Worm (Caenorhabditis elegans) whole organism, L1 larva: ENCODE measurements around the gene F45E1.5.

Experiments
- C16A3.4 ChIP-seq: fragments of 150-350 bp; optimal IDR thresholded peaks from 2 replicates; lab custom pipeline; 2014; ENCODE audit warnings: missing biosample characterization, missing genetic modification characterization
- F16B12.6 ChIP-seq: fragments of 150-350 bp; optimal IDR thresholded peaks from 2 replicates; lab custom pipeline; 2014; ENCODE audit warnings: missing biosample characterization, missing genetic modification characterization
- alr-1 ChIP-seq: fragments of 200-800 bp; sonication (Bioruptor generic); optimal IDR thresholded peaks from 2 replicates; lab custom pipeline; 2018; ENCODE audit warnings: borderline replicate concordance, mild to moderate bottlenecking, missing genetic modification characterization, missing compliant biosample characterization
- aly-2 ChIP-seq: fragments of 150-350 bp; optimal IDR thresholded peaks from 2 replicates; lab custom pipeline; 2014; ENCODE audit warnings: missing biosample characterization, missing genetic modification characterization
- ama-1 ChIP-seq: fragments of 150-350 bp; optimal IDR thresholded peaks from 2 replicates; lab custom pipeline; 2014
- blmp-1 ChIP-seq: fragments of 150-350 bp; optimal IDR thresholded peaks from 2 replicates; lab custom pipeline; 2014; ENCODE audit warnings: missing biosample characterization, missing genetic modification characterization
- ceh-8 ChIP-seq: fragments of 200-800 bp; sonication (Bioruptor generic); optimal IDR thresholded peaks from 2 replicates; lab custom pipeline; 2018; ENCODE audit warnings: mild to moderate bottlenecking, missing genetic modification characterization, moderate library complexity, missing compliant biosample characterization
- ces-1 ChIP-seq: fragments of 150-350 bp; optimal IDR thresholded peaks from 2 replicates; lab custom pipeline; 2014; ENCODE audit warnings: missing biosample characterization, missing genetic modification reagents, missing genetic modification characterization
- efl-1 ChIP-seq, 4 experiments: fragments of 150-350 bp; optimal IDR thresholded peaks in 3 of 4; peaks in 1 of 4; 1 replicate in 1 of 4; 2 replicates in 3 of 4; lab custom pipeline; 2014; ENCODE audit warnings: missing biosample characterization in 2 of 4, missing genetic modification characterization in 2 of 4, missing genetic modification reagents in 2 of 4
- elt-3 ChIP-seq, 6 experiments: fragments of 150-350 bp in 1 of 6; sonication (generic microtip); optimal IDR thresholded peaks; 2 replicates each; lab custom pipeline; 2017 to 2018; ENCODE audit warnings: missing biosample characterization in 6 of 6, missing genetic modification characterization in 6 of 6, inconsistent platforms in 1 of 6
- fkh-4 ChIP-seq: sonication (generic microtip); optimal IDR thresholded peaks from 2 replicates; lab custom pipeline; 2016; ENCODE audit warnings: missing compliant biosample characterization, missing genetic modification characterization, borderline replicate concordance
- fos-1 ChIP-seq: fragments of 150-350 bp; optimal IDR thresholded peaks from 2 replicates; lab custom pipeline; 2014; ENCODE audit warnings: missing biosample characterization, missing genetic modification characterization
- isw-1 ChIP-seq: fragments of 200-800 bp; sonication (Bioruptor generic); IDR thresholded peaks from 2 replicates; pipeline ENCODE4 v1.3.6; 2022; ENCODE audit warnings: missing genetic modification characterization, missing compliant biosample characterization
- lin-13 ChIP-seq: fragments of 150-350 bp; optimal IDR thresholded peaks from 2 replicates; lab custom pipeline; 2014; ENCODE audit warnings: missing biosample characterization, missing genetic modification reagents, missing genetic modification characterization
- lin-35 ChIP-seq, 2 experiments: fragments of 150-350 bp; optimal IDR thresholded peaks; 2 replicates each; lab custom pipeline; 2014; ENCODE audit warnings: missing biosample characterization in 2 of 2, missing genetic modification characterization in 2 of 2, missing genetic modification reagents in 2 of 2
- lin-39 ChIP-seq: fragments of 150-350 bp; optimal IDR thresholded peaks from 2 replicates; lab custom pipeline; 2014; ENCODE audit warnings: missing biosample characterization, missing genetic modification reagents, missing genetic modification characterization
- mab-9 ChIP-seq: fragments of 200-800 bp; sonication (Bioruptor generic); IDR thresholded peaks from 2 replicates; pipeline ENCODE4 v1.3.6; 2022; ENCODE audit warnings: missing genetic modification reagents, missing genetic modification characterization, missing compliant biosample characterization
- mdl-1 ChIP-seq, 2 experiments: fragments of 150-350 bp; optimal IDR thresholded peaks; 2 replicates each; lab custom pipeline; 2014 to 2017; ENCODE audit warnings: missing biosample characterization in 2 of 2, missing genetic modification characterization in 2 of 2, inconsistent platforms in 1 of 2
- mef-2 ChIP-seq: fragments of 150-350 bp; optimal IDR thresholded peaks from 2 replicates; lab custom pipeline; 2014; ENCODE audit warnings: missing biosample characterization, missing genetic modification characterization
- nhr-11 ChIP-seq: fragments of 150-350 bp; optimal IDR thresholded peaks from 2 replicates; lab custom pipeline; 2014; ENCODE audit warnings: missing biosample characterization, missing genetic modification characterization
- nhr-12 ChIP-seq: sonication (generic microtip); optimal IDR thresholded peaks from 2 replicates; lab custom pipeline; 2017; ENCODE audit warnings: missing biosample characterization, missing genetic modification characterization
- nhr-19 ChIP-seq: fragments of 200-800 bp; sonication (Bioruptor generic); conservative IDR thresholded peaks from 2 replicates; pipeline ENCODE4 v1.3.6; 2022; ENCODE audit warnings: missing genetic modification characterization, missing compliant biosample characterization
- nhr-20 ChIP-seq: sonication (generic microtip); optimal IDR thresholded peaks from 2 replicates; lab custom pipeline; 2016; ENCODE audit warnings: mild to moderate bottlenecking, missing genetic modification characterization, missing compliant biosample characterization
- nhr-237 ChIP-seq: fragments of 150-350 bp; optimal IDR thresholded peaks from 2 replicates; lab custom pipeline; 2014; ENCODE audit warnings: missing biosample characterization, missing genetic modification characterization
- nhr-28 ChIP-seq: fragments of 150-350 bp; optimal IDR thresholded peaks from 2 replicates; lab custom pipeline; 2014; ENCODE audit warnings: missing biosample characterization, missing genetic modification characterization
- nhr-71 ChIP-seq: sonication (generic microtip); optimal IDR thresholded peaks from 2 replicates; lab custom pipeline; 2016; ENCODE audit warnings: mild to moderate bottlenecking, missing genetic modification characterization, moderate library complexity, missing compliant biosample characterization
- nhr-76 ChIP-seq: sonication (generic microtip); optimal IDR thresholded peaks from 2 replicates; lab custom pipeline; 2017; ENCODE audit warnings: missing biosample characterization, missing genetic modification characterization
- nhr-85 ChIP-seq: sonication (generic microtip); peaks from one replicate; lab custom pipeline; 2016; ENCODE audit warnings: missing genetic modification characterization, inconsistent platforms, missing compliant biosample characterization
- pax-3 ChIP-seq: fragments of 200-800 bp; sonication (Bioruptor generic); optimal IDR thresholded peaks from 2 replicates; lab custom pipeline; 2018; ENCODE audit warnings: mild to moderate bottlenecking, missing genetic modification characterization, moderate library complexity, missing compliant biosample characterization
- pqm-1 ChIP-seq: sonication (generic microtip); optimal IDR thresholded peaks from 3 replicates; lab custom pipeline; 2017; ENCODE audit warnings: missing biosample characterization, missing genetic modification characterization
- rnt-1 ChIP-seq: sonication (generic microtip); optimal IDR thresholded peaks from 2 replicates; lab custom pipeline; 2016; ENCODE audit warnings: mild to moderate bottlenecking, missing genetic modification characterization, moderate library complexity, missing compliant biosample characterization
- skn-1 ChIP-seq: fragments of 150-350 bp; optimal IDR thresholded peaks from 2 replicates; lab custom pipeline; 2014; ENCODE audit warnings: missing biosample characterization, missing genetic modification characterization
- snpc-4 ChIP-seq: fragments of 150-350 bp; optimal IDR thresholded peaks from 2 replicates; lab custom pipeline; 2014; ENCODE audit warnings: missing biosample characterization, missing genetic modification characterization
- snu-23 ChIP-seq: sonication (generic microtip); optimal IDR thresholded peaks from 2 replicates; lab custom pipeline; 2016; ENCODE audit warnings: missing genetic modification characterization, missing compliant biosample characterization
- sox-4 ChIP-seq: sonication (generic microtip); optimal IDR thresholded peaks from 2 replicates; lab custom pipeline; 2016; ENCODE audit warnings: missing genetic modification characterization, missing compliant biosample characterization
- sptf-1 ChIP-seq: fragments of 150-350 bp; optimal IDR thresholded peaks from 2 replicates; lab custom pipeline; 2014; ENCODE audit warnings: missing biosample characterization, missing genetic modification characterization
- swsn-7 ChIP-seq: sonication (generic microtip); optimal IDR thresholded peaks from 2 replicates; lab custom pipeline; 2016; ENCODE audit warnings: missing genetic modification characterization, missing compliant biosample characterization
- unc-130 ChIP-seq: fragments of 150-350 bp; optimal IDR thresholded peaks from 2 replicates; lab custom pipeline; 2017; ENCODE audit warnings: missing biosample characterization, missing genetic modification characterization, inconsistent platforms
- vab-15 ChIP-seq: sonication (generic microtip); optimal IDR thresholded peaks from 2 replicates; lab custom pipeline; 2017; ENCODE audit warnings: missing genotype, mild to moderate bottlenecking, missing genetic modification characterization, missing compliant biosample characterization
- xbp-1 ChIP-seq: sonication (generic microtip); optimal IDR thresholded peaks from 2 replicates; lab custom pipeline; 2016; ENCODE audit warnings: missing genetic modification characterization, missing compliant biosample characterization
- ztf-4 ChIP-seq: fragments of 150-350 bp; optimal IDR thresholded peaks from 2 replicates; lab custom pipeline; 2014; ENCODE audit warnings: missing biosample characterization, missing genetic modification characterization

F45E1.5 gene

DNA sequence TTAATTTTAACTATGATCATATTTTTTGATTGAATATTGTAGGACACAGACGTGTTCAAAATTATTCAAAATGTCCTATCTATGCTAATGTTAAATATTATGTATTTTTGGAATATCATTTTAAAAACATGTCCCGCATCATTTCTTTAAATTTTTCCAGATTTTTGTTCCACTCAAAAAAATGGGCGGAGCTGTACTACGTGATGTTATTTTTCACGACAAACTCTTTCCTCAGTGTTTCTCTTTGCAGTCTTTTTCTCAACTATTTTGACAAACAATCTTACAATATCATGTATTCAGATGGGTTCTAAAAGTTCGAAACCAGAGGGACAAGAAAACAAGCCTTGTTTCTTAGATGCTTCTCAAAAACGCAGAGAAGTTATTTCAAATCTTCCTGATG is at the start of gene F45E1.5:
F45E1.5 (plus strand) TSS at position 301 of the 400 bp plus-strand sequence.
- no peak for TF ChIP-seq ztf-4 (tag; lab: Kevin White, UChicago)
- TF ChIP-seq nhr-71 (tag; lab: Kevin White, UChicago): no peak
- no peak for TF ChIP-seq mef-2 (tag; lab: Kevin White, UChicago)
- TF ChIP-seq fkh-4 (tag; lab: Kevin White, UChicago): no peak
- no peak for TF ChIP-seq nhr-19 (GFP tag; lab: Robert Waterston, UW)
- TF ChIP-seq alr-1 (tag; lab: Kevin White, UChicago): no peak
- TF ChIP-seq skn-1 (tag; lab: Kevin White, UChicago): no peak
- TF ChIP-seq swsn-7 (tag; lab: Kevin White, UChicago): no peak
- no peak for TF ChIP-seq nhr-237 (tag; lab: Kevin White, UChicago)
- no peak for TF ChIP-seq nhr-76 (tag; lab: Kevin White, UChicago)
- TF ChIP-seq mab-9: no peak
- no peak for TF ChIP-seq rnt-1 (tag; lab: Kevin White, UChicago)
- TF ChIP-seq nhr-11: no peak
- no peak for TF ChIP-seq ama-1 (lab: Kevin White, UChicago)
- no peak for TF ChIP-seq nhr-28 (tag; lab: Kevin White, UChicago)
- TF ChIP-seq nhr-12 (tag; lab: Kevin White, UChicago): no peak
- TF ChIP-seq snu-23 (GFP tag; lab: Kevin White, UChicago): no peak
- TF ChIP-seq pqm-1 (tag; lab: Kevin White, UChicago): no peak

DNA sequence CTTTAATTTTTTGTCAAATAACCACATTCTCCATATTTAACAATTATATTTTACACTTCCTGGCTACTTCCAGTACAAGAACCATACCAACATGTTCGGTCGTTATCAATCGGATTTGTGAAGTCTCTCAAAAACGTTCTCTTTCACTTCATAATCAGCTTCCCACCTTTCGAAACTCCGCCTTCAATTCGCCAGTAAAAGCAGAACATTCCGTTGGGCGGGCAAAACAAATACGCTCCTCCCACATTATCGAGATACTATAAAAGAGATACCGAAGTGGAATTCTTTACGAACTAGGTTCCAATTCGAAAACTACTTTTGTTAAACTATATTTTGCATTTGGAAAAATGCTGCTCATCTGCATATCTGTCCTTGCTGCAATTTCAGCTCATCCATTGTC is 46.0 kb upstream of the F45E1.5 start, which contains the start of gene zig-3:
zig-3 (plus strand) TSS at position 301 of the 400 bp plus-strand sequence.
- TF ChIP-seq sox-4 (no peak), F16B12.6 (tag; lab: Kevin White, UChicago) (no peak), ceh-8 (GFP tag; lab: Kevin White, UChicago) (no peak), unc-130 (tag; lab: Kevin White, UChicago) (no peak), blmp-1 (tag; lab: Kevin White, UChicago) (no peak), lin-13 (GFP tag; lab: Kevin White, UChicago) (no peak), swsn-7 (tag; lab: Kevin White, UChicago) (no peak), mef-2 (tag; lab: Kevin White, UChicago) (no peak), pqm-1 (tag; lab: Kevin White, UChicago) (no peak), isw-1 (GFP tag; lab: Robert Waterston, UW) (no peak), lin-39 (tag; lab: Kevin White, UChicago) (no peak), efl-1 (optimal IDR thresholded peaks at IDR 0.05; lab: Kevin White, UChicago) (no peak), efl-1 (GFP tag; optimal IDR thresholded peaks at IDR 0.05 in 1 of 2; lab: Kevin White, UChicago) (no peak), snu-23 (GFP tag; lab: Kevin White, UChicago) (no peak), xbp-1 (tag; lab: Kevin White, UChicago) (no peak), lin-35 (GFP tag; optimal IDR thresholded peaks at IDR 0.05; lab: Kevin White, UChicago) (no peak), aly-2 (tag; lab: Kevin White, UChicago) (no peak), pax-3 (tag; lab: Kevin White, UChicago) (no peak), nhr-71 (tag; lab: Kevin White, UChicago) (no peak), nhr-11 (no peak)

DNA sequence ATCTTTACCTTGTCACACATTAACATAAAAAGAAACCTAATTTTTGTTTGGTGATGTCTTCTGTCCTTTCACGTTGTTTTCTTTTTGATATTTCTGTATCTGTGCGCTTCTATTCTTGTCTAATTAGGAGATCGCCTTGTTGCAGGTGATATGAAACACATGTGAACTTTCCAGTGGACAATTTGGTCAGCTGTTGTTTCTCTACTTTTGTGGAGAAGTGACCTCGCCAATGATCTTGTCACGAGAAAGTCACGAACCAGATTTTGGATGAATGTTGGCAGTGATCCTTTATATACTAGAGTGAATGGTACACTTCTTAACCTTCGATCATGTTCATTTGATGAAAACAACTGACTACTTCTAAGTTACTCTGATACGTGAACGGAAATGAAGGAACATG is 44.0 kb upstream of the F45E1.5 start:
- TF ChIP-seq elt-3 (tag; optimal IDR thresholded peaks at IDR 0.05; lab: Kevin White, UChicago): peak in 1 of 6 experiments; percentile 77
- TF ChIP-seq sptf-1 (tag; lab: Kevin White, UChicago): no peak
- TF ChIP-seq lin-35 (GFP tag; optimal IDR thresholded peaks at IDR 0.05; lab: Kevin White, UChicago): peak in 1 of 2 experiments; percentile 55
- TF ChIP-seq ces-1 (GFP tag; lab: Kevin White, UChicago): no peak
- TF ChIP-seq unc-130 (tag; lab: Kevin White, UChicago): peak; percentile 69
- peak; percentile 56 for TF ChIP-seq nhr-20 (tag; lab: Kevin White, UChicago)
- TF ChIP-seq vab-15: peak; percentile 66
- peak; percentile 74 for TF ChIP-seq nhr-85 (tag; lab: Kevin White, UChicago)
- TF ChIP-seq fos-1: no peak
- TF ChIP-seq nhr-76 (tag; lab: Kevin White, UChicago): no peak
- TF ChIP-seq mdl-1 (tag; optimal IDR thresholded peaks at IDR 0.05; lab: Kevin White, UChicago): peak in 1 of 2 experiments; percentile 77
- peak; percentile 70 for TF ChIP-seq blmp-1 (tag; lab: Kevin White, UChicago)
- peak; percentile 35 for TF ChIP-seq nhr-71 (tag; lab: Kevin White, UChicago)
- TF ChIP-seq C16A3.4 (tag; lab: Kevin White, UChicago): peak; percentile 26
- TF ChIP-seq snpc-4 (tag; lab: Kevin White, UChicago): no peak
